Worm (Caenorhabditis elegans) whole organism, L4/young adult: ENCODE data around the gene cpin-1.
A peak's percentile ranks its signal among the peaks of the same experiment; 100 is the strongest.

Experiments used
- W03F9.2 ChIP-seq: fragments of 150-350 bp; optimal IDR thresholded peaks from 2 replicates; lab custom pipeline; 2014; ENCODE audit warnings: missing biosample characterization, missing genetic modification characterization
- dao-5 ChIP-seq: sonication (generic microtip); optimal IDR thresholded peaks from 2 replicates; lab custom pipeline; 2016; ENCODE audit warnings: missing genotype, missing genetic modification characterization, moderate library complexity, missing compliant biosample characterization
- him-1 ChIP-seq: sonication (generic microtip); optimal IDR thresholded peaks from 2 replicates; lab custom pipeline; 2016; ENCODE audit warnings: missing genotype, missing genetic modification reagents, missing genetic modification characterization, missing compliant biosample characterization

The cpin-1 gene

DNA sequence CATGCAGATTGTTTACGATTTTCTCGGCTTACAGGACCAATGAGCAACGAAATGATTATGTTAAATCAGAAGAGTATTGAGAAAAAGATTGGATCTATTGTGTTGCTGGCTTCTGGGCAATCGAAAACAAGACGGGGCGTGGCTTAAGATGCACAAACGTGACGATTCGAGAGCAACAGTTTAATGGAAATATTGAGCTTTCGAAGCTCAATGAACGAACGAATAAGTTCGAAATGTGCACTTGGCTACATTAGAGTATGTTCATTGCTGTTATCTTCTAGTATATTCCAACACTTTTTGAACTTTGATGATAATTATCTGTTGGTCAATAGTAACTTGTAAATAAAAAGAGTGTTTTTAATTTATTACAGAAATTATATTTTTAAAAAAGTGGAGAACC lies 5.1 kb upstream of the cpin-1 start, which contains the start of gene hsp-12.3:
Gene hsp-12.3 (minus strand): TSS at position 101 of the 400 bp plus-strand sequence.
- no peak for TF ChIP-seq him-1
- no peak for TF ChIP-seq W03F9.2 (tag; lab: Kevin White, UChicago)
- no peak for TF ChIP-seq dao-5 (tag; lab: Kevin White, UChicago)

DNA sequence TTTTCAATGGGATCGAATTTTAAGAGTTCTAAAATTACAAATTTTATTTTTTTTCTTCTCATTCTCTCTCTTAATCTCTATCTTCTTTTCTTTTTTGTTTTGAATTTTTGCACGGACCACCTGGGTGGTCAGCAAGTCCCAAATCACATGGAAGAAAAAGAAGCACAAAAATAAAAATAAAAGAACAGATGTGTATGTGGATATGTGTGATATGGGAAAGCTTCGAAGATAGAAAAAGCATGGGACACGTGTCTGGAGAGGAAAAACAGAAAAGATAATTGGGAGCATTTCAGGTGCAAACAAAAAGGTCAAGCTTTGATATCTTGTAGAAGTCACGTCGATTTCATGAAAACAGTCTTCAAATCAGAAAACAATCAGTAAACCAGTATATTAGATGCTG lies 3.3 kb upstream of the cpin-1 start, which contains the start of gene hsp-12.6:
Gene hsp-12.6 (minus strand): TSS at position 20 of the 400 bp plus-strand sequence.
- TF ChIP-seq dao-5 (tag; lab: Kevin White, UChicago): no peak
- no peak for TF ChIP-seq him-1

DNA sequence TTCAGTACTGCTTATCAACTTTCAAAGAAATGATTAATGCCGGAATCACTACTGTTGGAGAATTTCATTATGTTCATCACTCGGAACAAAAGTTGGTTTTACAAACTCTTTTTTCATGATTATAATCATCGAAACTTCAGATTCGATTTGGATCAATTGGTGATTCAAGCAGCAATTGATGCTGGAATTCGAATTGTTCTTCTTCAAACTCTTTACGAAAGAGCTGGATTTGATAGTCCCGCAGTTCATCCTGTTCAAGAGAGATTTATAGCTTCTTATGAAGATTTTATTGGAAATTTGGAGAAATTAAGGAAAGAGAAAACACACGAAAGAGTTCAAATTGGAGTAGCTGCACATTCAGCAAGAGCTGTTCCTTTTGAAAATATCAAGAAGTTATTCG lies 1.3 kb downstream of the cpin-1 start:
- TF ChIP-seq him-1 (no peak), dao-5 (tag; lab: Kevin White, UChicago) (no peak), W03F9.2 (tag; lab: Kevin White, UChicago) (no peak)

DNA sequence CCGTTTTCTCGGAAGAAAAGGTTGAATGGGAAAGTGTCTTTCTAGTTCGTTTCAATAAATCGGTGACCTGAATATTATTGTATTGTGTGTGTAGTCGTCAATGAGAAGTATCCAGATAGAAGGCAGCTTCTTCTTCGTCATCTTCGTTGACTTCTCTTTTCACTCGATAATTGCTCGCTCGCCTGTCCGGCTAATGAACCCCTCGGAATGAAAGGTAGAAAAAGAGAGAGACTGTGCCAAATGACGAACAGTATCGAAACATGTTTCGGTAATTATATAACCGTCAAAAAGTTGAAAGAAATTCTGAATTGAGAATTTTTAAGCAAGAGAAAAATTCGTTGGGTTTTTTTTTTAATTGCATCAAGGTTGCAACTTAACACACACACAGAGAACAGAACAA lies 6.9 kb downstream of the cpin-1 start, which contains the start of gene cutl-17:
Gene cutl-17 (minus strand): TSS at position 101 of the 400 bp plus-strand sequence.
- no peak for TF ChIP-seq W03F9.2 (tag; lab: Kevin White, UChicago)
- no peak for TF ChIP-seq dao-5 (tag; lab: Kevin White, UChicago)
- TF ChIP-seq him-1: no peak

DNA sequence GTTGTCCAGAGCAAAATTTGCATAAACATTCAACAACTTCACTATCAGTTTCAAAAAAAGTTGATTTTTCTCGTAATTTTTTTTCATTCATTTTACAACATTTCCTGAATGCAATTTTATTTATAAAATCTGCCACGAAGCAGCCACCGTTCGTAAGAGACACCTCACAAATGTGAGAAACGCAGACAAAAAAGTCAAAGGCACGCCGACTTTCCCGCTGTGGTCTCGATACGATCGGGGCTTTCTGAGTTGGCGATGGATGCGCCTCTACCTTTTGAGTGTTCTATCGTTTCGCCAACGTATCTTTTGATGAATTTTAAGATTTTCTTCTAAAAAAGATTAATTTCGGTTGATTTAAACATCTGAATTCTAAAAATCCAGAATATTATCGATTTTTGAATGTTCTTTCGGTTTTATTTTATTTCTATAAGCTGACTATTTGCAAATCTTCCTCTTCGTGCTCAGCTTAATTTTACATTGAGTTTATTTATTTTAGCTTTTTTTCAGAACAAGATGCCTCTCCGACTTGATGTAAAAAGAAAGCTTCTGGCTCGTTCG lies 8.8 kb downstream of the cpin-1 start, which contains the start of gene copb-2:
Gene copb-2 (plus strand): TSS at position 508 of the 558 bp plus-strand sequence.
- no peak for TF ChIP-seq dao-5 (tag; lab: Kevin White, UChicago)
- TF ChIP-seq him-1: no peak
- no peak for TF ChIP-seq W03F9.2 (tag; lab: Kevin White, UChicago)

DNA sequence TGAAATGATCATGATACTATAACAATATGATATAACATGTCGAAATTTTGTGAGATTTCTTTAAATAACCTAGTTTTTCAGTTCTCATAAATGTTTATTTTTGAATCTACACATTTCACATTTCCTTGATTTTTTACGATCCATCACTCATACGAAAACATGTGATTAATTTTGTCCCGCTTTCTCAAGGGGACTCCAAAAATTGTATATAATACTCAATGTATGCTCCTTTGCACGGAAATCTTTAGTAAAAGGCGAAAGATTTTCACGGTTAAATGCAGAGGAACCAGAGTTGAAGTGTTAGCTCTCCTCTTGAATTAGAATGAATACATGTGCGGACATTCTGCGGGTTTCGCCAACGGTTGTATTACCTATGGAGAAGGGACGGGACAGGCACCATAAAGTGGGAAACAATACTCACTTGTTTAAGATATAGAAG lies 13.9 kb downstream of the cpin-1 start:
- TF ChIP-seq him-1: no peak
- TF ChIP-seq dao-5 (tag; lab: Kevin White, UChicago): no peak
- TF ChIP-seq W03F9.2 (tag; lab: Kevin White, UChicago): no peak

DNA sequence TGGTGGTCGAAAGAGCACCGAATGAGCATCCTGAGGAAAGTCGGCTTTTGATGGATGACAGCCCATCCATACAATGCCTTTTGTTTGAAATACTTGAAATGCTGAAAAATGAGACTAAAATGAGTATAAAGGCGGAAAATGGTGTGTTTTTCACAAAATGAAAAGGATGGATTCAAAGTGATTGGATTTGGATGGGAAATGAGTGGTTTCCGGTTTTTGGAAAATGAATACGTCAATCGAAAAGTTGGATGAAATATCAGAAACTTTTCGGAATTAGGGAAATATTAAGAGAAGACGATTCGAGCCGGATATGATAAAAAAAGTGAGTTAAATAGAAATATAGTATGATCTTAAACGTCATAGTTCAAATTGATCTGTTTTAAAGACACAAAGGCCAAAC lies 16.9 kb downstream of the cpin-1 start, which contains the start of gene F38E11.6:
Gene F38E11.6 (minus strand): TSS at position 101 of the 400 bp plus-strand sequence.
- TF ChIP-seq dao-5 (tag; lab: Kevin White, UChicago) (no peak), W03F9.2 (tag; lab: Kevin White, UChicago) (no peak), him-1 (no peak)

DNA sequence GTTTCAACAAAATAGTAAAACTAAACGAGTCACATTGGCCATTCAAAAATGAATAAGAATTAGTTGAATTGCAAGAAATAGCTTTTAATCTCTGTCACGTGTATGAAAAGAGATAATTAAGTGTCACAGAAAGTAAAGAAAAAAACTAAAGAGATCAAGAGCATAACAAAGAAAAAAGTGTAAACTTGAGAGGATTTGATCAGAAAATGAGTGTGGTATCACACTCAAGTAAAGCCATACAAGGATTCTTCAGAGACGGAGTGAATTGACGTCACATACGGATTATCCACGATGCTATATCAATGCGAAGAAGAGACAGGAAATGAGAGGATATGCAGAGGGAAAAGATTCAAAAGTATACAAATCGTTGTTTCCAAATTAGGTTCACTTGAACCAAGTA lies 18.8 kb downstream of the cpin-1 start:
- no peak for TF ChIP-seq him-1
- no peak for TF ChIP-seq dao-5 (tag; lab: Kevin White, UChicago)
- no peak for TF ChIP-seq W03F9.2 (tag; lab: Kevin White, UChicago)

DNA sequence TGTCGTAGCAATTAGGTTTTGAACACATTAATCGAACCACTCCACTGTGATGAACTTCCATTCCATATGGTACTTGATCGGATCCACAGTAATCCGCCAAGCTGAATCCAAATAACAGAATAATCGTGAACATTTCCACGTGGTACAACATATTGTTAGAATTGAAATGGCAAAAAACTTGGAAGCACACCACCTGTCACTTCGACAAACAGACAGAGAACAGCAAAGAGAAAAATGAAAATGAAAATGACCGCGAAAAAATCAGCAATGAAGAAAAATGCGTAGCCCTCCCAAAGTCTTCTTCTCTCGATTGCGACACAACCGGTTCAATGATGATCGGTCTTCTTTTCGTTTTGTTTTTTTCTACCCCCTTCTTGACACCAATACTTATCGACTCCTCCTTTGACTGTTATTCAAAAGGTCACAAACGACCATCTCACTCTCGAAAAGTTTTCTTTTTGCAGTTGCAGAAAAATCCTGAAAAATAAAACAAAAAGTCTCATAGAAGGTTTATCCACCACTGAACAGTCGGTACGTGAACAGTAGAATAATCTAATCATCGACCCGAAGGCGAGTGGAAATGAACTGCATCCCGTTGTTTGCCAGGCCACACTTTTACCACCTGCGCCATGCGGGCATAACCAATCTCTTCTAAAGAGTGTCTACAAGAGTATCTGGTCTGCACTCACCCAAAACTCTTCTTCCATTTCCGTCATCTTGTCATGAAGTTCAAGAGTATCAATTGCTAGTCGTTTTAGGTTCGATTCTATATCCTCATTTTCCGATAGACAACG lies 26.9 kb downstream of the cpin-1 start, which contains the start of gene wrt-3:
Gene wrt-3 (minus strand): TSS at position 322 of the 794 bp plus-strand sequence.
- TF ChIP-seq dao-5 (tag; lab: Kevin White, UChicago): peak; percentile 88
- no peak for TF ChIP-seq W03F9.2 (tag; lab: Kevin White, UChicago)
- peak; percentile 36 for TF ChIP-seq him-1

DNA sequence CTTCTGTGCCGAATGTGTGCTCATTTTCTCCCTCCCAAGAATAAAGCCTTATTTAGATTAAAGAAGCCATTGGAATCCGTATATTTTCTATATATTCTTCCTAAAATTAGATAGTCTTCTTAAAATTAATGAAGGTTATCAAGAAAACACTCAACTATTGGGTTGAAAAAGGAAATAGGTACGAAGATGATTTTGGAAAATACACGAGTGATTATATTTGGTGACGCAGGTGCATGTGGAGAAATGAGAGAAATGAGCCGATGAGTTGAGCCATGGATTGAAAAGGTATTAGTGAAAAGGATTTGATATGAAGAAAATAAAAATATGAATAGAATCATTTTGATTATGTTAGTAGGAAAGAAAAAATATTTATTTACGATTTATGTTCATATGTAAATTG lies 30.5 kb downstream of the cpin-1 start, which contains the start of gene cng-3:
Gene cng-3 (minus strand): TSS at position 102 of the 400 bp plus-strand sequence.
- no peak for TF ChIP-seq W03F9.2 (tag; lab: Kevin White, UChicago)

DNA sequence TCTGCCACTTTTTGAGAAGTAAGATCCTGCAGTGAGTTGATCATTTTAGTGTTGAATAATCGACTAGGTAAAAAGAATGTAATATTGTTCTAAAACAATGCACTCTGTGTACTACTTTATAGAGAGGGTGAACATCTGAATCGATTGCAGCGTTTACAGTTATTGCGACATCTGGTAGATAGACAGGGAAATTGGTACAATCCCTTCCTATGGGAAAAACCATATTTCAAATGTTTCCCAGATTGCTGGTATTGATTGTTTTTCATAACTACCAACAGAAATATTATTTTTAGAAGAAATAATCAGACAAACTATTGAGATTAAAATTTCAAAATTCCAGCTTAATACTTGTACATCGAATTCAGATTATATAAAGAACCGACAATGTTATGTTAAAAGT lies 34.6 kb downstream of the cpin-1 start, which contains the start of gene gadr-2:
Gene gadr-2 (minus strand): TSS at position 101 of the 400 bp plus-strand sequence.
- TF ChIP-seq him-1 (no peak), W03F9.2 (tag; lab: Kevin White, UChicago) (no peak), dao-5 (tag; lab: Kevin White, UChicago) (no peak)

DNA sequence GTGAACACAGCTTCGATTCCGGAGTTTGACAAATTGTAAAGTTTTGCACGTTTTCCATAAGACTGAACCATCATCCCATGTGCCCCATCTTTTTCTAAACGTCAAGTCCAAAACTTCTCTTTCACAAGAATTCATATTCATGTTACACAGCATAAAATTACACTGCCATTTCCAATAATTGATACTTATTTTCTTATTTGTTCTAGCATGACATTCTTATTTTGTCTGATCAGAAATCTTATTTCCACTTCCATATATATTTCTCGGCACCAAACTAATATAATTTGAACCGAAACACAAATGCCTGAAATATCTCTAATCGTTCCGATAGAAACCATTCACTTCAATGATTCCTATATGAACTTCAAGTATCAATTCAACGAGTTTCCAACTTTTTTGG lies 35.5 kb downstream of the cpin-1 start, which contains the start of gene sru-2:
Gene sru-2 (plus strand): TSS at position 301 of the 400 bp plus-strand sequence.
- TF ChIP-seq him-1 (no peak), dao-5 (tag; lab: Kevin White, UChicago) (no peak), W03F9.2 (tag; lab: Kevin White, UChicago) (no peak)

DNA sequence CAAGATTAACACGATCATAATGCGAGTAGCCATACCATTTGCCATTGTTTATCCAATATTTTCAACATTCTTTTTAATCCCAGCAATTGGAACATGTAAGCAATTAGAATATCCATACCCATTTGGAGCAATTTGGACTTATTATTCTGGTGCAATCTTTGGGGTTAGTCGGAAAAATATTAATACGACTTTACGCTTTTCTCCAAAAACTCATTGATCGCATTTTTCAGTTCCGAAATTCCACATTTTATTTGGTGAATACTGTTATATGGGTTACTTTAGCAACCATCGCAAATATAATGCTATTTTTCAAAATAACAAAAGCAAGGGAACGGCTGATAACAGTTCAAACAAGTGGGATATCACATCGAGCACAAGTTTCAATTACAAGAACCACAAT lies 36.3 kb downstream of the cpin-1 start:
- no peak for TF ChIP-seq him-1
- no peak for TF ChIP-seq W03F9.2 (tag; lab: Kevin White, UChicago)
- TF ChIP-seq dao-5 (tag; lab: Kevin White, UChicago): no peak

DNA sequence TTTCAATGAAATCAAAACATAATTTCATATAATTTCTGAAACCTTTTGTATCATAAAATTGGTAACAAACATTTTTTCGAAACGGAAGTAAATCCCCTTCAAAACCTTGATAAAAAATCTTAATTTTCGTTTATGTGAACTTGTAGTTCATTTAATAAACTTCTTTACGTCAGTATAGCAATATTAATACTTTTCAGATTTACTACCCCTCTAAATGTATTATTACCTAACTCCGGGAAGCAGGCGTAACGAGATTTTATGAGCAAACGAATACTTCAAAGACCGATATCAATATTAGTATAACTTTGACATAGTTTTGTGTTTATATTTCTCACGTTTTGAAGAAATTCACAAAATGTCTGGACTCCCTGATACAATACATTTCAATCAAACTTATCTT lies 37.8 kb downstream of the cpin-1 start, which contains the start of gene sru-1:
Gene sru-1 (plus strand): TSS at position 301 of the 400 bp plus-strand sequence.
- TF ChIP-seq W03F9.2 (tag; lab: Kevin White, UChicago): no peak
